Worm (Caenorhabditis elegans) whole organism, late embryonic: ENCODE results near the gene F26G1.5.

ENCODE experiments used
- C08G9.2 ChIP-seq: sonication (generic microtip); optimal IDR thresholded peaks from 2 replicates; lab custom pipeline; 2016; ENCODE audit warnings: mild to moderate bottlenecking, missing genetic modification characterization, moderate library complexity, missing compliant biosample characterization
- F13H6.1 ChIP-seq: sonication (generic microtip); optimal IDR thresholded peaks from 2 replicates; lab custom pipeline; 2016; ENCODE audit warnings: missing genetic modification characterization, missing compliant biosample characterization
- K02D7.2 ChIP-seq: sonication (generic microtip); optimal IDR thresholded peaks from 2 replicates; lab custom pipeline; 2017; ENCODE audit warnings: mild to moderate bottlenecking, missing genetic modification characterization, missing compliant biosample characterization
- Y22D7AL.16 ChIP-seq: sonication (generic microtip); optimal IDR thresholded peaks from 2 replicates; lab custom pipeline; 2016; ENCODE audit warnings: missing genetic modification characterization, missing compliant biosample characterization
- ahr-1 ChIP-seq: sonication (generic microtip); optimal IDR thresholded peaks from 2 replicates; lab custom pipeline; 2016; ENCODE audit warnings: missing genetic modification characterization, missing compliant biosample characterization
- ama-1 ChIP-seq: fragments of 150-350 bp; optimal IDR thresholded peaks from 2 replicates; lab custom pipeline; 2014
- ceh-14 ChIP-seq: sonication (generic microtip); optimal IDR thresholded peaks from 2 replicates; lab custom pipeline; 2016; ENCODE audit warnings: missing genotype, missing genetic modification characterization, missing compliant biosample characterization
- ceh-19 ChIP-seq: fragments of 200-800 bp; sonication (Bioruptor generic); optimal IDR thresholded peaks from 2 replicates; lab custom pipeline; 2018; ENCODE audit warnings: mild to moderate bottlenecking, missing genetic modification characterization, missing compliant biosample characterization
- ceh-2 ChIP-seq: sonication (generic microtip); optimal IDR thresholded peaks from 2 replicates; lab custom pipeline; 2016; ENCODE audit warnings: missing genotype, missing genetic modification characterization, missing compliant biosample characterization
- ceh-30 ChIP-seq: fragments of 150-350 bp; optimal IDR thresholded peaks from 2 replicates; lab custom pipeline; 2014; ENCODE audit warnings: missing biosample characterization, missing genetic modification characterization
- ceh-31 ChIP-seq: sonication (generic microtip); optimal IDR thresholded peaks from 2 replicates; lab custom pipeline; 2016; ENCODE audit warnings: missing genetic modification characterization, missing compliant biosample characterization
- ceh-45 ChIP-seq: fragments of 200-800 bp; sonication (Bioruptor generic); IDR thresholded peaks from 2 replicates; pipeline ENCODE4 v1.3.6; 2022; ENCODE audit warnings: missing genetic modification reagents, missing genetic modification characterization, missing compliant biosample characterization
- ceh-48 ChIP-seq: sonication (generic microtip); optimal IDR thresholded peaks from 2 replicates; lab custom pipeline; 2016; ENCODE audit warnings: missing genetic modification characterization, inconsistent platforms, missing compliant biosample characterization
- ceh-6 ChIP-seq: fragments of 200-800 bp; sonication (Bioruptor generic); optimal IDR thresholded peaks from 2 replicates; lab custom pipeline; 2018; ENCODE audit warnings: mild to moderate bottlenecking, missing genetic modification characterization, missing compliant biosample characterization
- ceh-9 ChIP-seq: sonication (generic microtip); optimal IDR thresholded peaks from 2 replicates; lab custom pipeline; 2016; ENCODE audit warnings: mild to moderate bottlenecking, missing genetic modification characterization, inconsistent platforms, missing compliant biosample characterization
- elt-2 ChIP-seq: sonication (generic microtip); optimal IDR thresholded peaks from 2 replicates; lab custom pipeline; 2016; ENCODE audit warnings: missing genetic modification reagents, missing genetic modification characterization, missing compliant biosample characterization
- elt-4 ChIP-seq: sonication (generic microtip); optimal IDR thresholded peaks from 2 replicates; lab custom pipeline; 2016; ENCODE audit warnings: missing genetic modification characterization, missing compliant biosample characterization
- ets-4 ChIP-seq: sonication (generic microtip); optimal IDR thresholded peaks from 2 replicates; lab custom pipeline; 2016; ENCODE audit warnings: missing genetic modification characterization, missing compliant biosample characterization
- eyg-1 ChIP-seq: sonication (generic microtip); optimal IDR thresholded peaks from 2 replicates; lab custom pipeline; 2016; ENCODE audit warnings: missing genotype, missing genetic modification characterization, missing compliant biosample characterization
- fkh-10 ChIP-seq: fragments of 150-350 bp; optimal IDR thresholded peaks from 2 replicates; lab custom pipeline; 2014; ENCODE audit warnings: missing biosample characterization, missing genetic modification reagents, missing genetic modification characterization
- hlh-15 ChIP-seq: sonication (generic microtip); optimal IDR thresholded peaks from 2 replicates; lab custom pipeline; 2016; ENCODE audit warnings: missing genetic modification characterization, missing compliant biosample characterization
- hlh-6 ChIP-seq: sonication (generic microtip); optimal IDR thresholded peaks from 2 replicates; lab custom pipeline; 2016; ENCODE audit warnings: missing genotype, missing genetic modification characterization, missing compliant biosample characterization
- lin-11 ChIP-seq: fragments of 200-800 bp; sonication (Bioruptor generic); optimal IDR thresholded peaks from 2 replicates; lab custom pipeline; 2018; ENCODE audit warnings: mild to moderate bottlenecking, missing genetic modification characterization, missing compliant biosample characterization
- madf-2 ChIP-seq: sonication (generic microtip); optimal IDR thresholded peaks from 2 replicates; lab custom pipeline; 2017; ENCODE audit warnings: missing genetic modification characterization, missing compliant biosample characterization
- nfya-1 ChIP-seq: sonication (generic microtip); optimal IDR thresholded peaks from 2 replicates; lab custom pipeline; 2017; ENCODE audit warnings: missing genetic modification characterization, mild to moderate bottlenecking, missing compliant biosample characterization, antibody characterized with exemption, moderate library complexity
- nhr-11 ChIP-seq: fragments of 150-350 bp; optimal IDR thresholded peaks from 2 replicates; lab custom pipeline; 2014; ENCODE audit warnings: missing biosample characterization, missing genetic modification characterization
- npax-4 ChIP-seq: sonication (generic microtip); optimal IDR thresholded peaks from 2 replicates; lab custom pipeline; 2016; ENCODE audit warnings: missing genetic modification characterization, missing compliant biosample characterization
- pag-3 ChIP-seq: sonication (generic microtip); optimal IDR thresholded peaks from 2 replicates; lab custom pipeline; 2016; ENCODE audit warnings: missing compliant biosample characterization, missing genetic modification characterization, borderline replicate concordance
- pat-9 ChIP-seq: fragments of 200-800 bp; sonication (Bioruptor generic); optimal IDR thresholded peaks from 2 replicates; lab custom pipeline; 2018; ENCODE audit warnings: mild to moderate bottlenecking, missing genetic modification characterization, moderate library complexity, missing compliant biosample characterization
- pax-1 ChIP-seq: fragments of 150-350 bp; optimal IDR thresholded peaks from 2 replicates; lab custom pipeline; 2014; ENCODE audit warnings: missing biosample characterization, missing genetic modification characterization
- pha-2 ChIP-seq: sonication (generic microtip); optimal IDR thresholded peaks from 2 replicates; lab custom pipeline; 2017; ENCODE audit warnings: mild to moderate bottlenecking, missing genetic modification characterization, missing compliant biosample characterization
- pqm-1 ChIP-seq: sonication (generic microtip); optimal IDR thresholded peaks from 2 replicates; lab custom pipeline; 2016; ENCODE audit warnings: missing genetic modification characterization, missing compliant biosample characterization
- ref-2 ChIP-seq: sonication (generic microtip); optimal IDR thresholded peaks from 2 replicates; lab custom pipeline; 2016; ENCODE audit warnings: missing genetic modification characterization, missing compliant biosample characterization
- rnt-1 ChIP-seq: sonication (generic microtip); optimal IDR thresholded peaks from 2 replicates; lab custom pipeline; 2016; ENCODE audit warnings: missing genetic modification characterization, missing compliant biosample characterization
- syd-9 ChIP-seq: sonication (generic microtip); optimal IDR thresholded peaks from 2 replicates; lab custom pipeline; 2016; ENCODE audit warnings: mild to moderate bottlenecking, missing genetic modification characterization, moderate library complexity, missing compliant biosample characterization
- ttx-3 ChIP-seq: sonication (generic microtip); optimal IDR thresholded peaks from 2 replicates; lab custom pipeline; 2016; ENCODE audit warnings: missing genetic modification reagents, missing genetic modification characterization, missing compliant biosample characterization
- unc-55 ChIP-seq: sonication (generic microtip); optimal IDR thresholded peaks from 2 replicates; lab custom pipeline; 2017; ENCODE audit warnings: missing biosample characterization, missing genetic modification reagents, missing genetic modification characterization
- unc-86 ChIP-seq: sonication (generic microtip); optimal IDR thresholded peaks from 2 replicates; lab custom pipeline; 2016; ENCODE audit warnings: missing genetic modification characterization, missing compliant biosample characterization

The F26G1.5 gene

DNA sequence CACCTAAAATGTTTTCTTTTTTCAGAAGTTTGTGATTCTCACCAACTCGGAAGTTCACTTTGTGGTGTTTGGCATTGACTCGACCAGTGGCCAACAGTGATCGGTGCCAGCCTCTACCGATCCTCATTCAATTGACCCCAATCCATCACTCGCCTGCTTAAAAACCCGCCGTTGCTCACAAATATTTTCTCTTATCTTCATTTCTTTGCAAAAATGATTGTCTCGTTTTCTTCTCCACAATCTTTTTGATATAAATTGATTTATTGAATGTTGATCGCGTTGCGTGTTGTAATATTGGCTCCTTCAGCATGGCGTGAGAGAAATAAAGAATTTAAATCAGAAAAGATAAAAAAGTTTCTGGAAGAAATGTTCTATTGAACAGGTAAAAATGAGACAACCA, 34.6 kb downstream of the F26G1.5 start:
- TF ChIP-seq pax-1 (tag; lab: Kevin White, UChicago) (no peak), ceh-6 (GFP tag; lab: Kevin White, UChicago) (no peak), ttx-3 (tag; lab: Kevin White, UChicago) (no peak), nfya-1 (tag; lab: Kevin White, UChicago) (no peak), ceh-9 (no peak), lin-11 (tag; lab: Kevin White, UChicago) (no peak), npax-4 (tag; lab: Kevin White, UChicago) (no peak), Y22D7AL.16 (no peak)

DNA sequence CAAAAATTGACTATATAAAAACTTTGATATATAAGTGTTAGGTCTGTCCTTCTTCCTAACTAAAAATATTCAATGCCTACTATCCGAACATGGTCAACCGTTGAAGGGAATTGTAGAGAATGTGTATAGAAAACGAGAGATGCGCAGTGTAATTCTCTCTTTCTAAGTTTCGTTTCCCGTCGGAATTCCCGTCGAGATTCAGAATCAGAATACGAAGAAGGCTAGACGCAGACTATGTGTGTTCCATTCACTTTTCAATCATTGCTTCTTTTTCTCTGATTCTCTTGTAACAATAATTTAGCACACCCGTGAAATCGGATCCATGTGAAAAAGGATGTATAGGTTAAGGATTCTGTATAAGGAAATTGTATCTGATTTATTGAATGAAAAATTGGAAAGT, 36.7 kb downstream of the F26G1.5 start:
- no peak for TF ChIP-seq ceh-45 (GFP tag; lab: Robert Waterston, UW)
- no peak for TF ChIP-seq hlh-15 (tag; lab: Kevin White, UChicago)
- no peak for TF ChIP-seq elt-4 (tag; lab: Kevin White, UChicago)
- no peak for TF ChIP-seq F13H6.1 (tag; lab: Kevin White, UChicago)
- no peak for TF ChIP-seq ama-1 (lab: Kevin White, UChicago)

DNA sequence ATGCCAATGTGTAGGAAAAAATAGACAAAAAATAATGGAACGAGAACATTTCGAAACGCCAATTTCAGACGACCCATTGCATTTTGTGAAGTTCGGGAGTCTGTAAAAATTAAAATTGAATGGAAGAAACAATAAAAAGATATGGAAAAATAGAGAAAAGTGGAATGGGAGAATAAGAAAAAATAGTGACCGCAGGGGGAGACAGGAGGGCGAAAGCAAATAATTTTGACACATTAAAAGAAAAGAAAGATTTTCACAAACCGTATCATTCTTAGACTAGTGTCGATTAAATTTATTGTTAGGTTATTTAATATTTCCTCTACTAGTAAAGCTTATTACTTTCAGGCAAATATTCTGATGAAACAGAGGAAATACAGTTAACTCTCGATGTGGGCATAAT, 37.3 kb downstream of the F26G1.5 start, which contains the start of gene F41C3.11:
Gene F41C3.11 (minus strand): TSS at position 101 of the 400 bp plus-strand sequence.
- TF ChIP-seq ceh-2 (tag; lab: Kevin White, UChicago), result no peak
- TF ChIP-seq unc-86 (tag; lab: Kevin White, UChicago), result no peak
- no peak for TF ChIP-seq madf-2 (tag; lab: Kevin White, UChicago)
- no peak for TF ChIP-seq pha-2 (tag; lab: Kevin White, UChicago)
- TF ChIP-seq K02D7.2 (tag; lab: Kevin White, UChicago), result no peak

DNA sequence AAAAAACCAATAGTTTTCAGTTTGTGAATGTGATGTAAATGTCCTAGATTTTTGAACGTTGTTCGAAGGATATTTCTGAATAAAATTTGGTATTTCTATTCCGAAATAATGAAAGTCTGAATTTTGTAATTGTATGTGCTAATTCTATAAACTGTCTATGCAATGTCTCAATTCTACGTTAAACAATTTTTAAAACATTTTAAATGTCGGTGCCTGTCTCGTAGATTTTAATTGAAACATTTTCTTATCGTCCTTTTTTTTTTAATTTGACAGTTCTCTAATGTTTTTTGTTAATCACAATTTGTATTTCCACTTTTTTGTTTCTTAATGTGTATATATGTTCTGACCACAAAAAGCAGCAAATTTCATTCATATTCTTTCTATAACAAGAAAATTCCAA, 41.4 kb downstream of the F26G1.5 start, which contains the start of gene F41C3.7:
Gene F41C3.7 (plus strand): TSS at position 301 of the 400 bp plus-strand sequence.
- no peak for TF ChIP-seq eyg-1 (tag; lab: Kevin White, UChicago)
- no peak for TF ChIP-seq ceh-2 (tag; lab: Kevin White, UChicago)
- no peak for TF ChIP-seq ahr-1 (tag; lab: Kevin White, UChicago)
- TF ChIP-seq fkh-10 (GFP tag; lab: Kevin White, UChicago), result no peak
- TF ChIP-seq ceh-31 (tag; lab: Kevin White, UChicago), result no peak
- TF ChIP-seq hlh-15 (tag; lab: Kevin White, UChicago), result no peak
- TF ChIP-seq unc-55, result no peak
- no peak for TF ChIP-seq pag-3 (tag; lab: Kevin White, UChicago)
- no peak for TF ChIP-seq ceh-48 (tag; lab: Kevin White, UChicago)
- TF ChIP-seq ceh-30 (tag; lab: Kevin White, UChicago), result no peak
- no peak for TF ChIP-seq elt-2 (tag; lab: Kevin White, UChicago)
- TF ChIP-seq unc-86 (tag; lab: Kevin White, UChicago), result no peak
- no peak for TF ChIP-seq ets-4 (tag; lab: Kevin White, UChicago)
- TF ChIP-seq ref-2 (tag; lab: Kevin White, UChicago), result no peak
- no peak for TF ChIP-seq nfya-1 (tag; lab: Kevin White, UChicago)
- TF ChIP-seq ceh-14, result no peak

DNA sequence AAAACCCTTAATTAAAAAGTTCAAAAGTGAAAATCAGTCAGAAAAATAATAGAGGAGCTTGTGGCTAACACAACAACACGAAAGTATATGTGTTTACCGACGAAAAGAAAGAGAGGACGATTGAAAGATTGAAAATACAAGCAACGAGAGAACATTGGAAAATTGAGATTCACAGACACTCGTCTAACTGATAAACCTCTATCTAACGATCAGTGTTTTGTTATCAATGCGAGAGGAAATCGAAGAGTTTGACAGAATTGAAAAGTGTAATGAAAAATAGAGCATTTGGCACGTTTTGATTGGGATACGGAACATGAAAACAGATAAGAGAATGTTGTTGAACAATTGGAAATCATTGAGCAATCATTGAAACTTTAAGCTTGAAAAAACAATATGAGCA, 42.5 kb downstream of the F26G1.5 start:
- TF ChIP-seq pqm-1 (tag; lab: Kevin White, UChicago) (no peak), ceh-31 (tag; lab: Kevin White, UChicago) (no peak), elt-2 (tag; lab: Kevin White, UChicago) (peak; percentile 93), rnt-1 (tag; lab: Kevin White, UChicago) (no peak)
- TF ChIP-seq, all 69 proteins: peak for 1

- TF ChIP-seq pag-3 (tag; lab: Kevin White, UChicago), result no peak
- TF ChIP-seq C08G9.2 (tag; lab: Kevin White, UChicago), result no peak
- TF ChIP-seq pat-9 (tag; lab: Kevin White, UChicago), result no peak
- no peak for TF ChIP-seq hlh-6
- TF ChIP-seq nhr-11 (tag; lab: Kevin White, UChicago), result no peak
- TF ChIP-seq ceh-2 (tag; lab: Kevin White, UChicago), result no peak
- no peak for TF ChIP-seq ceh-19
- no peak for TF ChIP-seq syd-9 (tag; lab: Kevin White, UChicago)
Measured at ce11 chrII:4727769-4728168, 43.4 kb downstream of the F26G1.5 start, which contains the start of gene ttr-41. Gene ttr-41 (minus strand): TSS chrII:4727869.
